Worm (Caenorhabditis elegans): ENCODE results near the gene grd-14.

DNA sequence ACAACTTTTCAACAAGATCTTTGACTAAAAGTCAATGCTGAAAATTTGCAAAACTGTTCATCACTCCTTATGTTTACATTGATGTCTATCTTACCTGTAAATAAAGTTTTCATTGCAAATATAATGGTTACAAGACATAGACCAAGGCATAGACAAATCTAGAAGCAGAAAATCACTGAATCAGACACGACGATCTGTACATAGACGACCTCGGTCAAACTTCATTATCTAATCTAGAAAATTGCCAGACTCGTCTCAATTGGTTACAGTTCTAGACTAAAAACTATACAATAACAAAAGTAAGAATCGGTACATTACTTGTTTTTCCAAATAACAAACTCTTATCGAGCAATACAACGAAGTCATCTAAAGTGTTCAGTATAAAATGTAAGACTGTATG, 1.1 kb downstream of the grd-14 start, which contains the start of gene grd-4:
- TF ChIP-seq rec-8 (tag; optimal IDR thresholded peaks at IDR 0.05): no peak
- no peak for TF ChIP-seq nhr-120 (GFP tag; IDR thresholded peaks at IDR 0.05)
- TF ChIP-seq ceh-27 (GFP tag; optimal IDR thresholded peaks at IDR 0.05): no peak
- TF ChIP-seq ets-4 (GFP tag; optimal IDR thresholded peaks at IDR 0.05): no peak
- TF ChIP-seq snpc-4 (GFP tag; optimal IDR thresholded peaks at IDR 0.05): no peak
- no peak for TF ChIP-seq snpc-4 (tag; optimal IDR thresholded peaks at IDR 0.05)
- no peak for TF ChIP-seq ama-1 (optimal IDR thresholded peaks at IDR 0.05)
- no peak for TF ChIP-seq ama-1 (GFP tag; optimal IDR thresholded peaks at IDR 0.05)
- TF ChIP-seq tbp1 (GFP tag; optimal IDR thresholded peaks at IDR 0.05): no peak

Measured in whole organism, young adult.